Fruit fly (Drosophila melanogaster) whole organism, wandering third instar larva: ENCODE data around the gene CG3902.

Source experiments
- CrebA ChIP-seq: fragments of 200-800 bp; sonication (Bioruptor generic); optimal IDR thresholded peaks from 2 replicates; lab custom pipeline; 2016; ENCODE audit warnings: missing biosample characterization, mild to moderate bottlenecking, missing genetic modification characterization, borderline replicate concordance
- OdsH ChIP-seq: fragments of 200-800 bp; sonication (Bioruptor generic); optimal IDR thresholded peaks from 2 replicates; lab custom pipeline; 2016; ENCODE audit warnings: missing biosample characterization, mild to moderate bottlenecking, missing genetic modification characterization
- dmrt93B ChIP-seq: fragments of 200-800 bp; sonication (Bioruptor generic); optimal IDR thresholded peaks from 2 replicates; lab custom pipeline; 2018; ENCODE audit warnings: missing biosample characterization, mild to moderate bottlenecking, missing genetic modification characterization
- dsf ChIP-seq: sonication (Bioruptor generic); optimal IDR thresholded peaks from 2 replicates; lab custom pipeline; 2016; ENCODE audit warnings: missing biosample characterization, missing genetic modification characterization, borderline replicate concordance
- fru ChIP-seq: fragments of 200-800 bp; sonication (Bioruptor generic); optimal IDR thresholded peaks from 3 replicates; lab custom pipeline; 2016; ENCODE audit warnings: missing biosample characterization, mild to moderate bottlenecking, missing genetic modification characterization
- psq ChIP-seq: fragments of 200-800 bp; sonication (Bioruptor generic); optimal IDR thresholded peaks from 3 replicates; lab custom pipeline; 2017; ENCODE audit warnings: missing biosample characterization, mild to moderate bottlenecking, missing genetic modification characterization, moderate library complexity
- rgr ChIP-seq: fragments of 200-800 bp; sonication (Bioruptor generic); optimal IDR thresholded peaks from 3 replicates; lab custom pipeline; 2016; ENCODE audit warnings: missing biosample characterization, mild to moderate bottlenecking, missing genetic modification characterization

dm6 chr3L:18854412-18854811 is 43.7 kb downstream of the CG3902 start:
- TF ChIP-seq rgr (GFP tag; lab: Kevin White, UChicago) (no peak), psq (GFP tag; lab: Kevin White, UChicago) (no peak), OdsH (no peak), dmrt93B (GFP tag; lab: Kevin White, UChicago) (no peak), CrebA (GFP tag; lab: Kevin White, UChicago) (no peak), fru (GFP tag; lab: Kevin White, UChicago) (no peak), dsf (GFP tag; lab: Kevin White, UChicago) (no peak)
